Fruit fly (Drosophila melanogaster) whole organism, prepupa: ENCODE data around the gene AdipoR.

Source experiments
- CG10631 ChIP-seq: fragments of 200-800 bp; sonication (Bioruptor generic); optimal IDR thresholded peaks from 2 replicates; lab custom pipeline; 2016; ENCODE audit warnings: missing biosample characterization, missing genetic modification characterization
- CG10669 ChIP-seq: fragments of 200-800 bp; sonication (Bioruptor generic); optimal IDR thresholded peaks from 3 replicates; lab custom pipeline; 2018; ENCODE audit warnings: missing biosample characterization, mild to moderate bottlenecking, missing genetic modification characterization, moderate library complexity
- CG11294 ChIP-seq: fragments of 200-800 bp; sonication (Bioruptor generic); IDR thresholded peaks from 2 replicates; pipeline ENCODE4 v1.3.6; 2022; ENCODE audit warnings: missing biosample characterization, missing genetic modification characterization
- CG11762 ChIP-seq: fragments of 200-800 bp; sonication (Bioruptor generic); optimal IDR thresholded peaks from 3 replicates; lab custom pipeline; 2016; ENCODE audit warnings: missing biosample characterization, missing genetic modification characterization; ENCODE audit not compliant: insufficient read depth
- CG11902 ChIP-seq: fragments of 200-800 bp; sonication (Bioruptor generic); optimal IDR thresholded peaks from 3 replicates; lab custom pipeline; 2016; ENCODE audit warnings: missing biosample characterization, missing genetic modification characterization
- CG1621 ChIP-seq: fragments of 200-800 bp; sonication (Bioruptor generic); optimal IDR thresholded peaks from 3 replicates; lab custom pipeline; 2018; ENCODE audit warnings: missing biosample characterization, mild to moderate bottlenecking, missing genetic modification characterization
- CG16779 ChIP-seq: fragments of 200-800 bp; sonication (Bioruptor generic); optimal IDR thresholded peaks from 3 replicates; lab custom pipeline; 2017; ENCODE audit warnings: missing biosample characterization, mild to moderate bottlenecking, missing genetic modification characterization
- CG3032 ChIP-seq: fragments of 200-800 bp; optimal IDR thresholded peaks from 2 replicates; lab custom pipeline; 2019; ENCODE audit warnings: missing biosample characterization, mild to moderate bottlenecking, missing genetic modification characterization, moderate library complexity
- CG31627 ChIP-seq: fragments of 200-800 bp; sonication (Bioruptor generic); optimal IDR thresholded peaks from 3 replicates; lab custom pipeline; 2016; ENCODE audit warnings: missing biosample characterization, missing genetic modification characterization
- CG32006 ChIP-seq: fragments of 200-800 bp; sonication (Bioruptor generic); optimal IDR thresholded peaks from 3 replicates; lab custom pipeline; 2017; ENCODE audit warnings: missing biosample characterization, mild to moderate bottlenecking, missing genetic modification characterization
- CG3919 ChIP-seq: fragments of 200-800 bp; sonication (Bioruptor generic); optimal IDR thresholded peaks from 3 replicates; lab custom pipeline; 2016; ENCODE audit warnings: missing biosample characterization, missing genetic modification characterization
- CG6163 ChIP-seq: fragments of 200-800 bp; sonication (Bioruptor generic); IDR thresholded peaks from 3 replicates; pipeline ENCODE4 v1.3.6; 2022; ENCODE audit warnings: missing biosample characterization, missing genetic modification characterization
- CG6792 ChIP-seq: fragments of 200-800 bp; sonication (Bioruptor generic); optimal IDR thresholded peaks from 3 replicates; lab custom pipeline; 2016; ENCODE audit warnings: missing biosample characterization, missing genetic modification characterization
- CG8119 ChIP-seq: fragments of 200-800 bp; sonication (Bioruptor generic); IDR thresholded peaks from 3 replicates; pipeline ENCODE4 v1.3.6; 2022; ENCODE audit warnings: missing biosample characterization, missing genetic modification characterization
- CG8319 ChIP-seq: fragments of 200-800 bp; sonication (Bioruptor generic); optimal IDR thresholded peaks from 3 replicates; lab custom pipeline; 2016; ENCODE audit warnings: missing biosample characterization, missing genetic modification characterization
- Eip75B ChIP-seq: fragments of 200-800 bp; sonication (Bioruptor generic); optimal IDR thresholded peaks from 3 replicates; lab custom pipeline; 2016; ENCODE audit warnings: missing biosample characterization, missing genetic modification characterization
- Hr38 ChIP-seq: sonication (Bioruptor generic); optimal IDR thresholded peaks from 2 replicates; lab custom pipeline; 2016; ENCODE audit warnings: missing biosample characterization, missing genetic modification characterization
- Hr39 ChIP-seq: fragments of 200-800 bp; sonication (Bioruptor generic); optimal IDR thresholded peaks from 2 replicates; lab custom pipeline; 2016; ENCODE audit warnings: missing biosample characterization, missing genetic modification characterization
- Hr4 ChIP-seq: fragments of 200-800 bp; sonication (Bioruptor generic); optimal IDR thresholded peaks from 3 replicates; lab custom pipeline; 2016; ENCODE audit warnings: missing biosample characterization, missing genetic modification characterization
- Lpt ChIP-seq: fragments of 200-800 bp; sonication (Bioruptor generic); optimal IDR thresholded peaks from 3 replicates; lab custom pipeline; 2016; ENCODE audit warnings: missing biosample characterization, missing genetic modification characterization
- OdsH ChIP-seq: fragments of 200-800 bp; sonication (Bioruptor generic); optimal IDR thresholded peaks from 3 replicates; lab custom pipeline; 2016; ENCODE audit warnings: missing biosample characterization, missing genetic modification characterization
- Sox102F ChIP-seq: fragments of 200-800 bp; sonication (Bioruptor generic); optimal IDR thresholded peaks from 2 replicates; lab custom pipeline; 2016; ENCODE audit warnings: missing biosample characterization, mild to moderate bottlenecking, missing genetic modification characterization
- Sox14 ChIP-seq: fragments of 200-800 bp; sonication (Bioruptor generic); optimal IDR thresholded peaks from 3 replicates; lab custom pipeline; 2016; ENCODE audit warnings: missing biosample characterization, missing genetic modification characterization
- dac ChIP-seq: fragments of 200-800 bp; sonication (Bioruptor generic); optimal IDR thresholded peaks from 2 replicates; lab custom pipeline; 2017; ENCODE audit warnings: missing biosample characterization, mild to moderate bottlenecking, missing genetic modification characterization
- esn ChIP-seq: fragments of 200-800 bp; sonication (Bioruptor generic); optimal IDR thresholded peaks from 2 replicates; lab custom pipeline; 2016; ENCODE audit warnings: missing biosample characterization, mild to moderate bottlenecking, missing genetic modification characterization, moderate library complexity
- fd59A ChIP-seq: fragments of 200-800 bp; sonication (Bioruptor generic); optimal IDR thresholded peaks from 2 replicates; lab custom pipeline; 2017; ENCODE audit warnings: missing biosample characterization, mild to moderate bottlenecking, missing genetic modification characterization, missing genetic modification reagents
- fkh ChIP-seq: fragments of 200-800 bp; sonication (Bioruptor generic); optimal IDR thresholded peaks from 3 replicates; lab custom pipeline; 2017; ENCODE audit warnings: missing biosample characterization, mild to moderate bottlenecking, missing genetic modification characterization, moderate library complexity
- lz ChIP-seq: fragments of 200-800 bp; sonication (Bioruptor generic); optimal IDR thresholded peaks from 3 replicates; lab custom pipeline; 2016; ENCODE audit warnings: missing biosample characterization, missing genetic modification characterization
- net ChIP-seq: fragments of 200-800 bp; sonication (Bioruptor generic); optimal IDR thresholded peaks from 3 replicates; lab custom pipeline; 2016; ENCODE audit warnings: missing biosample characterization, missing genetic modification characterization
- ss ChIP-seq, 2 experiments: fragments of 200-800 bp; sonication (Bioruptor generic); optimal IDR thresholded peaks; 2 replicates in 1 of 2; 3 replicates in 1 of 2; lab custom pipeline; 2017 to 2018; ENCODE audit warnings: mild to moderate bottlenecking in 2 of 2, missing biosample characterization in 2 of 2, missing genetic modification characterization in 2 of 2, moderate library complexity in 1 of 2
- vri ChIP-seq: fragments of 200-800 bp; sonication (Bioruptor generic); optimal IDR thresholded peaks from 3 replicates; lab custom pipeline; 2016; ENCODE audit warnings: missing biosample characterization, mild to moderate bottlenecking, missing genetic modification characterization

AdipoR gene

DNA sequence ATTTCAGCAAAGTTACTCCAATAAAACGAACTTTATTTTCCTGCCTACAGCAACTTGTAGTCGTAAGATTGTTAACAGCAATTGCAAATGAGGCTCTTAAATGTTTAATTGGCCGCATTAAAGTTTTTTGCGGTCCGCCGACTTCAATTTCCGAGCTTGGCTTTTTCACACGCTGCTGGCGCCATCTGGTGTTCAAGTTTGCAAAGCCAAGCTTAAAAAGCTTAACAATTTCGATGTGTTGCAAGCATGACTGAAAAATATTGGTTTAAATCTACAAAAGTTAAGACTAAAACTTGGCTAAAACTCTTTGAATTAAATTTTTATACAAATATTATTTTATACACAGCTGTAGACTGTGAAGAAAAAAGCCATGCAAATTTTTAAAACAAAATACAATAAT lies 17.1 kb upstream of the AdipoR start:
- TF ChIP-seq CG8319 (GFP tag; lab: Kevin White, UChicago) (no peak), Sox102F (no peak), OdsH (GFP tag; lab: Kevin White, UChicago) (no peak), CG16779 (tag; lab: Kevin White, UChicago) (no peak), CG11294 (GFP tag; lab: Robert Waterston, UW) (no peak), Hr4 (GFP tag; lab: Kevin White, UChicago) (no peak), CG1621 (tag; lab: Kevin White, UChicago) (no peak), Hr38 (GFP tag; lab: Kevin White, UChicago) (no peak), CG3032 (tag; lab: Kevin White, UChicago) (no peak)

DNA sequence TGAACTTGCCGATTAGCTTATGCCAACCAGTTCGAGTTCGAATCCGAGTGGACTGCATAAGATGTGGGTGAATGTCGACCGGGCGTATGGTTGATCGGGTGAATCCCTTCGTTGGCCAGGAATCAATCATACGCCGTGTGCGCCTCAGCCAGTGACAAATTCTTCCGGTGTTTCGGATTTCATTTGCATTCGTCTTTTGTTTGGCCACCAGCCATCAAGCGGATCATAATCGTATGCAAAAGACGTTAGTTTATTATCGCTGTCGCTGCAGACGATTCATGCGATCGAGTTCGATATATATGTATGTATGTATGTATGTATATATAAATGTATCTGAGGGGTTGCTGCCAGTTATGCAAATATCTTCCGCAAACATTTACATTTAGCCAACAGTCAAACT lies 16.4 kb upstream of the AdipoR start:
- TF ChIP-seq Hr39 = no peak
- no peak for TF ChIP-seq Lpt (GFP tag; lab: Kevin White, UChicago)
- no peak for TF ChIP-seq CG6163 (GFP tag; lab: Robert Waterston, UW)
- TF ChIP-seq esn (GFP tag; lab: Kevin White, UChicago) = no peak
- no peak for TF ChIP-seq CG10631
- TF ChIP-seq Hr4 (GFP tag; lab: Kevin White, UChicago) = no peak

DNA sequence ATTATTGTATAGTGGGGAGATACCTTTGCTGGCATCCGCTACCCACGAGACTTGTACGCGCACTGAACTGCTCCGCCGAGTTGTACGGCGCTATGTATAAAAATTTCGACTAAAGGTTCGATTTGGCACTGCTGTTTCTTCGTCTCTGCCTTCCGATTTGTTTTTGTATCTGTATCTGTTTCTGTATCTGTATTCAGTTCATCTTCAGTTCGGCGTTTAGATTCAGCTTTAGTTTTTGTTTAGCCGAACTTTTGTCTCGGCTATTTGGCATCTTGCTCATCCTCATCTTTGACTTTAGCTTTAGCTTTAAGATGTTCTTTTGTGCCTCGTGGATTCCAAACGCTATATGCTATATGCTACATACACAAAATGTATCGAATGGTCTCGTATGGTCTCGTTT lies 14.9 kb upstream of the AdipoR start, which contains the start of gene sit:
Gene sit, minus strand, starts transcription at position 71 of the 400 bp plus-strand sequence.
- no peak for TF ChIP-seq fd59A
- no peak for TF ChIP-seq CG11294 (GFP tag; lab: Robert Waterston, UW)
- TF ChIP-seq, all 60 proteins: peak for 0

DNA sequence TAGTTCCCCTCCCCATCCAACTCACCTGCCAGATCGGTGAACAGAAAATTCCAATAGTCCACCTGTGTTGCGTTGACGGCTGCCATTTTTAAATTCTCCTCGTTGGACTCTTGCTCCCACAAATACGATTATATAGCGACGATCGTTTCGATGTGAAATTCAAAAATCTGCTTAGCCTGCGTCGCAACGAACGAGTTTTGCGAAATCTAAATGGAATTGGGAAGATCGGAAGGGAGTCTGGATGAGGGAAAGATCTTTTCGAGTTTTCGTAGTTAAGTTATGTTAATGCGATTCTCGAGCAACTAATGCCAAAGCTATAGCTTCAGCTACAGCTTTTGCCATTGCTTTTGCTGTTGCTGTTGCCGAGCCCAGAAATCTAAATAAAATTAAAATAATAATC lies 12.6 kb upstream of the AdipoR start:
- no peak for TF ChIP-seq dac (GFP tag; lab: Kevin White, UChicago)
- TF ChIP-seq Eip75B (GFP tag; lab: Kevin White, UChicago) = no peak
- TF ChIP-seq CG11294 (GFP tag; lab: Robert Waterston, UW) = no peak
- TF ChIP-seq Hr38 (GFP tag; lab: Kevin White, UChicago) = no peak
- TF ChIP-seq CG31627 (GFP tag; lab: Kevin White, UChicago) = no peak
- TF ChIP-seq CG8119 (GFP tag; lab: Robert Waterston, UW) = no peak
- TF ChIP-seq CG11762 (GFP tag; lab: Kevin White, UChicago) = no peak
- no peak for TF ChIP-seq vri (GFP tag; lab: Kevin White, UChicago)
- no peak for TF ChIP-seq fkh (GFP tag; lab: Kevin White, UChicago)
- TF ChIP-seq Lpt (GFP tag; lab: Kevin White, UChicago) = no peak
- no peak for TF ChIP-seq CG6163 (GFP tag; lab: Robert Waterston, UW)
- TF ChIP-seq ss (GFP tag; optimal IDR thresholded peaks at IDR 0.05; lab: Kevin White, UChicago) = no peak
- TF ChIP-seq OdsH (GFP tag; lab: Kevin White, UChicago) = no peak

DNA sequence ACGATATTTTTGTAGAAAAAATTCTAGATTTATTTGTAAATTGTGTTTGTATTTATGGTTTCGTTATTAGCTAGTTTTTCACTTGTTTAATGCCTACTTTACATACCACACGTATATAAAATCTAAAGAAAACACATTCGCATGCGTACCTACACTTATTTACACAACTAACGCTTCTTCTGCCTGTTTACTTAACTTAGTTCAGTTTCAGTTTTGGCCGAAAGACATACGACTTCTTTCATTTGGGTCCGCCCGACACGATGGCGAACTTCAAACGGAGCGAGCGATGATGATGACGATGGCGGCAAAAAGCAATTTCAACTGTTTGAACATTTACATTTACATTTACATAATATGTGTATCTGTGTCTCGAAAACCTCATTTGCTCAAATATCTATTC lies 10.8 kb upstream of the AdipoR start:
- TF ChIP-seq fkh (GFP tag; lab: Kevin White, UChicago) (peak; percentile 32), Sox14 (GFP tag; lab: Kevin White, UChicago) (no peak)
- TF ChIP-seq, all 60 proteins: peak for 1

DNA sequence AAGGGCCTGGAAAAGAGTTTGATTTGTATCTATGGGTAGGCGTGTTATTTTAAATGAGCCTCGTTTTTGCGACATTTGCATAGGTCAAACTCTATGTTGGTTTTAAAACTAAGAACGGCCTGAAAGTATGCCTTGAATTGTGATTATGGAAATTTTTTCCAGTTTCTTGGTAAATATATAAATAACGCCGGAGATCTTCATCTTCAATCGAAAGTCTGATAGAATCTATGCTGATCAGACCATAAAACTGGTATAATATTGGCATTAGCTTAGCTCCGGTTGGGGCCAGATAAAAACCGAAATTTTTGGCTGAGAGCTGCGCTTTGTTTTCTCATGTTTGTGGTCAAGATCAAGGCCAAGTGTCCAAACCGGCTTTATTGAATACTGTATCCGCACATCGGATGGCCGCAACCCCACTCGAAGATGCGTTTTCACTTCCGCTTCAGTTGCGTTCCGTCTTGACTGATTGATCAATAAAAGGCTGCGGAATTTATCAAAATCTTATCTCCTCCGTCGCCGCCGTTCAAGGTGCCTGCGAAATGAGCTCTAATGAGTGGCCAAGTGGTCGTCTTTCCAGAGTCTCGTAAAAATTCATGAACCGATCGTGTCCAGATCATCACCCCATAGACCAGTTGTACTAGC lies 9.6 kb upstream of the AdipoR start:
- TF ChIP-seq Lpt (GFP tag; lab: Kevin White, UChicago) (no peak), net (GFP tag; lab: Kevin White, UChicago) (no peak), CG10669 (GFP tag; lab: Kevin White, UChicago) (no peak), CG32006 (GFP tag; lab: Kevin White, UChicago) (no peak), CG6792 (no peak), esn (GFP tag; lab: Kevin White, UChicago) (no peak), CG6163 (GFP tag; lab: Robert Waterston, UW) (no peak), vri (GFP tag; lab: Kevin White, UChicago) (no peak), CG11762 (GFP tag; lab: Kevin White, UChicago) (no peak), fkh (GFP tag; lab: Kevin White, UChicago) (no peak), Hr38 (GFP tag; lab: Kevin White, UChicago) (no peak), CG11294 (GFP tag; lab: Robert Waterston, UW) (no peak), CG3919 (GFP tag; lab: Kevin White, UChicago) (no peak), CG11902 (GFP tag; lab: Kevin White, UChicago) (no peak), CG1621 (tag; lab: Kevin White, UChicago) (no peak), ss (GFP tag; optimal IDR thresholded peaks at IDR 0.05; lab: Kevin White, UChicago) (no peak), lz (GFP tag; lab: Kevin White, UChicago) (no peak)
